Worm (Caenorhabditis elegans) whole organism, mixed stage, embryonic: Measurements from ENCODE around the gene str-66.

Source experiments
- M03D4.4 ChIP-seq: sonication (generic microtip); optimal IDR thresholded peaks from 2 replicates; lab custom pipeline; 2017; ENCODE audit warnings: mild to moderate bottlenecking, missing genetic modification characterization, missing compliant biosample characterization
- bed-3 ChIP-seq: fragments of 200-800 bp; sonication (Bioruptor generic); optimal IDR thresholded peaks from 3 replicates; lab custom pipeline; 2018; ENCODE audit warnings: mild to moderate bottlenecking, missing genetic modification characterization, moderate library complexity, missing compliant biosample characterization
- blmp-1 ChIP-seq: fragments of 150-350 bp; optimal IDR thresholded peaks from 2 replicates; lab custom pipeline; 2014; ENCODE audit warnings: missing biosample characterization, missing genetic modification characterization
- ceh-39 ChIP-seq: fragments of 150-350 bp; optimal IDR thresholded peaks from 2 replicates; lab custom pipeline; 2014; ENCODE audit warnings: missing biosample characterization, missing genetic modification characterization
- ceh-43 ChIP-seq: fragments of 200-800 bp; sonication (Bioruptor generic); optimal IDR thresholded peaks from 2 replicates; lab custom pipeline; 2018; ENCODE audit warnings: mild to moderate bottlenecking, missing genetic modification characterization, moderate library complexity, missing compliant biosample characterization
- ceh-83 ChIP-seq: fragments of 200-800 bp; sonication (Bioruptor generic); optimal IDR thresholded peaks from 2 replicates; lab custom pipeline; 2018; ENCODE audit warnings: mild to moderate bottlenecking, missing genetic modification characterization, missing compliant biosample characterization
- ces-1 ChIP-seq: fragments of 150-350 bp; optimal IDR thresholded peaks from 2 replicates; lab custom pipeline; 2014; ENCODE audit warnings: missing biosample characterization, missing genetic modification reagents, missing genetic modification characterization
- cnd-1 ChIP-seq: fragments of 200-800 bp; sonication (Bioruptor generic); optimal IDR thresholded peaks from 2 replicates; lab custom pipeline; 2018; ENCODE audit warnings: mild to moderate bottlenecking, missing genetic modification characterization, missing compliant biosample characterization
- drap-1 ChIP-seq: fragments of 200-800 bp; sonication (Bioruptor generic); optimal IDR thresholded peaks from 3 replicates; lab custom pipeline; 2018; ENCODE audit warnings: mild to moderate bottlenecking, missing genetic modification characterization, missing compliant biosample characterization
- elt-3 ChIP-seq: fragments of 150-350 bp; optimal IDR thresholded peaks from 2 replicates; lab custom pipeline; 2014; ENCODE audit warnings: missing biosample characterization, missing genetic modification characterization
- ham-2 ChIP-seq: fragments of 200-800 bp; sonication (Bioruptor generic); optimal IDR thresholded peaks from 2 replicates; lab custom pipeline; 2018; ENCODE audit warnings: mild to moderate bottlenecking, missing genetic modification characterization, missing compliant biosample characterization
- hlh-1 ChIP-seq: fragments of 150-350 bp; optimal IDR thresholded peaks from 2 replicates; lab custom pipeline; 2014; ENCODE audit warnings: missing biosample characterization, missing genetic modification reagents, missing genetic modification characterization
- lin-13 ChIP-seq: fragments of 150-350 bp; optimal IDR thresholded peaks from 2 replicates; lab custom pipeline; 2014; ENCODE audit warnings: missing biosample characterization, missing genetic modification characterization
- lin-32 ChIP-seq: fragments of 200-800 bp; sonication (Bioruptor generic); optimal IDR thresholded peaks from 2 replicates; lab custom pipeline; 2018; ENCODE audit warnings: mild to moderate bottlenecking, missing genetic modification characterization, missing compliant biosample characterization
- lsy-2 ChIP-seq: fragments of 150-350 bp; optimal IDR thresholded peaks from 2 replicates; lab custom pipeline; 2014; ENCODE audit warnings: missing biosample characterization, missing genetic modification characterization
- mab-5 ChIP-seq: fragments of 150-350 bp; optimal IDR thresholded peaks from 2 replicates; lab custom pipeline; 2014; ENCODE audit warnings: missing biosample characterization, missing genetic modification characterization
- mep-1 ChIP-seq: fragments of 150-350 bp; optimal IDR thresholded peaks from 2 replicates; lab custom pipeline; 2017; ENCODE audit warnings: missing biosample characterization, missing genetic modification reagents, missing genetic modification characterization, inconsistent platforms
- mls-2 ChIP-seq: sonication (generic microtip); optimal IDR thresholded peaks from 2 replicates; lab custom pipeline; 2016; ENCODE audit warnings: mild to moderate bottlenecking, missing genetic modification characterization, moderate library complexity, missing compliant biosample characterization
- nhr-12 ChIP-seq: fragments of 150-350 bp; optimal IDR thresholded peaks from 2 replicates; lab custom pipeline; 2014; ENCODE audit warnings: missing biosample characterization, missing genetic modification characterization
- nhr-2 ChIP-seq: fragments of 150-350 bp; optimal IDR thresholded peaks from 2 replicates; lab custom pipeline; 2014; ENCODE audit warnings: missing biosample characterization, missing genetic modification characterization
- nhr-237 ChIP-seq: fragments of 150-350 bp; optimal IDR thresholded peaks from 2 replicates; lab custom pipeline; 2014; ENCODE audit warnings: missing biosample characterization, missing genetic modification characterization
- nhr-28 ChIP-seq: fragments of 150-350 bp; optimal IDR thresholded peaks from 2 replicates; lab custom pipeline; 2014; ENCODE audit warnings: missing biosample characterization, missing genetic modification characterization
- nhr-76 ChIP-seq: sonication (generic microtip); optimal IDR thresholded peaks from 2 replicates; lab custom pipeline; 2017; ENCODE audit warnings: missing biosample characterization, missing genetic modification characterization
- pha-4 ChIP-seq: fragments of 150-350 bp; optimal IDR thresholded peaks from 2 replicates; lab custom pipeline; 2018; ENCODE audit warnings: missing biosample characterization, missing genetic modification reagents, missing genetic modification characterization
- sem-2 ChIP-seq: fragments of 200-800 bp; sonication (Bioruptor generic); optimal IDR thresholded peaks from 2 replicates; lab custom pipeline; 2018; ENCODE audit warnings: mild to moderate bottlenecking, missing genetic modification characterization, missing compliant biosample characterization
- snpc-4 ChIP-seq: fragments of 150-350 bp; optimal IDR thresholded peaks from 2 replicates; lab custom pipeline; 2014; ENCODE audit warnings: missing biosample characterization, missing genetic modification characterization
- sptf-1 ChIP-seq: sonication (generic microtip); optimal IDR thresholded peaks from 2 replicates; lab custom pipeline; 2017; ENCODE audit warnings: mild to moderate bottlenecking, missing genetic modification characterization, moderate library complexity, missing compliant biosample characterization
- tbx-8 ChIP-seq: fragments of 200-800 bp; sonication (Bioruptor generic); optimal IDR thresholded peaks from 2 replicates; lab custom pipeline; 2018; ENCODE audit warnings: mild to moderate bottlenecking, missing genetic modification characterization, moderate library complexity, missing compliant biosample characterization
- unc-120 ChIP-seq: sonication (generic microtip); optimal IDR thresholded peaks from 2 replicates; lab custom pipeline; 2017; ENCODE audit warnings: missing genetic modification characterization, missing compliant biosample characterization; ENCODE audit not compliant: poor library complexity, severe bottlenecking
- unc-62 ChIP-seq: fragments of 150-350 bp; optimal IDR thresholded peaks from 2 replicates; lab custom pipeline; 2014; ENCODE audit warnings: missing biosample characterization, missing genetic modification reagents, missing genetic modification characterization
- ztf-11 ChIP-seq: fragments of 150-350 bp; optimal IDR thresholded peaks from 2 replicates; lab custom pipeline; 2014; ENCODE audit warnings: missing biosample characterization, missing genetic modification characterization

Gene str-66

DNA sequence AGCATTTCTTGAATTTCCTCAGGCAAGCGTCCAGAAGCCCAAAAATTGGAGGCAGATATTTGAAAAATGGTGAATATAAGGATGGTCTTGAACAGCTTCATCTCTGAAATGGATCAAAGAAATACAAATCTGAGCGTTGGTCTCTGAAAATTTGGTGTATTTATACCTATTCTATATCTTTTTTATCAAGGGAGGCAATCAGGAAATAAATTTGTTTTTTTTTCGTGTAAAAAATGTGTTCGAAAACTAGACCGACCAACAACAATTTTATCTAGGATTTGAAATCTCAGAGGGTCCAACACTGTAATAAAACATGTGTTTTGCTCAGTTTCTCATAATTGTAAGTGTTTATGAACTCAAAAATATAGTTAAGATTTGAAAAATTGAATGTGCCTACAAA is 17.7 kb upstream of the str-66 start, which contains the start of gene srt-56:
TSS of gene srt-56 (minus strand) at position 101 of the 400 bp plus-strand sequence.
- TF ChIP-seq drap-1 (GFP tag; lab: Kevin White, UChicago) (no peak), pha-4 (tag; lab: Kevin White, UChicago) (no peak), mab-5 (no peak), hlh-1 (tag; lab: Kevin White, UChicago) (no peak), sem-2 (no peak), cnd-1 (tag; lab: Kevin White, UChicago) (no peak), nhr-237 (no peak), nhr-28 (tag; lab: Kevin White, UChicago) (no peak), blmp-1 (tag; lab: Kevin White, UChicago) (no peak), ceh-83 (GFP tag; lab: Kevin White, UChicago) (no peak), ces-1 (no peak), nhr-2 (tag; lab: Kevin White, UChicago) (no peak), elt-3 (tag; lab: Kevin White, UChicago) (no peak), ztf-11 (tag; lab: Kevin White, UChicago) (no peak), lin-32 (GFP tag; lab: Kevin White, UChicago) (no peak), unc-120 (tag; lab: Kevin White, UChicago) (no peak), mep-1 (tag; lab: Kevin White, UChicago) (no peak), lin-13 (tag; lab: Kevin White, UChicago) (no peak), tbx-8 (no peak)

DNA sequence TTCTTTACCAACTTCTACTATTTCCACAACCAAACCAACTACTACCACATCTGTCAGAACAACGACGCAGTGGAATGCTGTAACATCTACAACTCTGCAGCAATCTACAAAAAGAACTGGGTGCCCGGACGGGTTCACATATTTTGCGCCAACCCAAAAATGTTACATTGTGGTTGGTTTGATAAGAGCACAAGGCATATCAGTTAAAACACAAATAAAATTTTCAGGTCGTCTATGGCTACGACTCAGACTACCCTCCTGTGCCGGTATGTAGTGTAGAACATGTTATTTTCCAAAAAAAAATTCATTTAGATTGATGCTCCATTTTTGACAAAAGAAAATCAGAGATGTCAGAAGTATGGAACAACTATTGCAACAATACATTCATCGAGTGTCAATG is 15.2 kb upstream of the str-66 start:
- TF ChIP-seq ztf-11 (tag; lab: Kevin White, UChicago) (no peak), lin-32 (GFP tag; lab: Kevin White, UChicago) (no peak), nhr-76 (no peak), sptf-1 (tag; lab: Kevin White, UChicago) (no peak), elt-3 (tag; lab: Kevin White, UChicago) (no peak), snpc-4 (tag; lab: Kevin White, UChicago) (no peak), unc-62 (GFP tag; lab: Kevin White, UChicago) (no peak), nhr-237 (no peak), ces-1 (no peak), lsy-2 (tag; lab: Kevin White, UChicago) (no peak), bed-3 (GFP tag; lab: Kevin White, UChicago) (no peak), M03D4.4 (tag; lab: Kevin White, UChicago) (no peak), ceh-43 (GFP tag; lab: Kevin White, UChicago) (no peak)

DNA sequence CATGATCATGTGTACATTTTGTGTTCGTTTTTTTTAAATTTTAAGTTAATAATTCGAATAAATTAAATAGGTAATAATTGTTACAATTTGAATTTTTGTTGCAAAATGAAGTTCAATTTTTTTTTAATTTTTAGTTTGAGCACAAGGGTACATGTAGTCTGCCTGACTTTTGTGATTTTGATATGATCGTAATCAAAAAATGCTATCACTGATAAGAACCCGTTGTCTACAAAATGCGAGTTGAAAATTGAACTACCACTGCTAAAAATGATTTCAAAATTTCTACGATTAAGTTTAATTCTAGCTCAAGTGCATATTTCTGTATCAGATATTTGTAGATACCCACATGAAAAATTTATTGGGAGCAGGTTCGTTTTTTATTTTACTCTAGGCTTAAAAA is 14.1 kb upstream of the str-66 start, which contains the start of gene clec-210:
TSS of gene clec-210 (plus strand) at position 211 of the 400 bp plus-strand sequence.
- TF ChIP-seq ceh-39 (tag; lab: Kevin White, UChicago) (no peak), lin-13 (tag; lab: Kevin White, UChicago) (no peak), ceh-83 (GFP tag; lab: Kevin White, UChicago) (no peak), ztf-11 (tag; lab: Kevin White, UChicago) (no peak), lin-32 (GFP tag; lab: Kevin White, UChicago) (no peak), sem-2 (no peak)
- TF ChIP-seq, all 35 proteins: peak for 0

DNA sequence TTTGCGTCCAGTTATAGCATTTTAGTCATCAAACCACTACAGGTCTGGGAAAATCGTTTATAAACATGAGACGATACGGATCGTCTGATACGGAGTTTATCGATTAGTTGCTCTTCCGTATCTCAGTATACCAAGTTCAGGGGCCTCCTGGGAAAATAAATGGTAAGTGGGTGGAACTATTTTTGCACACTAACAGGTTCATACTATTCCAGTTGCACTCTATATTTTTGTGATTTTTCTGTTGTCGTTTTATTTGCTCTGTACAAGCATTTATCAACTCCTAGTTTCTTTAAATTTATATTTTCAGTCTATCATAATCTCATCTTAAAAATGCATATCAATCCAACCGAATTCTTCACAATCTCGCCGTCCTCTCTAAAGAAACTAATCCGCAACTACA is 10.9 kb upstream of the str-66 start, which contains the start of gene Y73C8C.3:
TSS of gene Y73C8C.3 (plus strand) at position 301 of the 400 bp plus-strand sequence.
- TF ChIP-seq mls-2 (tag; lab: Kevin White, UChicago) (no peak), lin-13 (tag; lab: Kevin White, UChicago) (no peak), unc-120 (tag; lab: Kevin White, UChicago) (no peak), mep-1 (tag; lab: Kevin White, UChicago) (no peak), drap-1 (GFP tag; lab: Kevin White, UChicago) (no peak), nhr-12 (tag; lab: Kevin White, UChicago) (no peak), M03D4.4 (tag; lab: Kevin White, UChicago) (no peak), nhr-237 (no peak), pha-4 (tag; lab: Kevin White, UChicago) (no peak), ceh-83 (GFP tag; lab: Kevin White, UChicago) (no peak), ces-1 (no peak), ceh-43 (GFP tag; lab: Kevin White, UChicago) (no peak), ham-2 (no peak), lsy-2 (tag; lab: Kevin White, UChicago) (no peak)

DNA sequence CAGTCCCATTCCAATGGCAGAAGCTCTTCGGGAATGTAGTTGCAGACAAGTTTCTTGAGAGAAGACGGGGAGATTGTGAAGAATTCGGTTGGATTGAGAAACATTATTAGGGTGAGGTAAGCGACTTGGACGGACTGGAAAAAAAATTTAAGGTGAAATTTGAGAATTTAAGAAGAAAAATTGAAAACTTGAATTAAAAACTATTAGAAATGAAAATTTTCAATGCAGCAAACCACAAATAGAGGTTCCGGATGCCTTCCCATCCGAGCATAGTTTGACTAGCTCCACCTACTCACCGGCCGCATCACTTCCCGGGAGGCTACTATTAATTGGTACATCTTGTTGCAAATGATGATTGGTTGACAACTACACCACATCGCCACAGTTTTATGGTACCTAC is 9.7 kb upstream of the str-66 start, which contains the start of gene Y73C8C.8:
TSS of gene Y73C8C.8 (minus strand) at position 101 of the 400 bp plus-strand sequence.
- TF ChIP-seq ceh-39 (tag; lab: Kevin White, UChicago), result no peak
- TF ChIP-seq snpc-4 (tag; lab: Kevin White, UChicago), result no peak
- no peak for TF ChIP-seq unc-120 (tag; lab: Kevin White, UChicago)
- no peak for TF ChIP-seq ztf-11 (tag; lab: Kevin White, UChicago)
- no peak for TF ChIP-seq lin-32 (GFP tag; lab: Kevin White, UChicago)
- TF ChIP-seq ces-1, result no peak
- TF ChIP-seq lsy-2 (tag; lab: Kevin White, UChicago), result no peak
- TF ChIP-seq unc-62 (GFP tag; lab: Kevin White, UChicago), result no peak
- TF ChIP-seq hlh-1 (tag; lab: Kevin White, UChicago), result no peak
- no peak for TF ChIP-seq cnd-1 (tag; lab: Kevin White, UChicago)
